Worm (Caenorhabditis elegans) whole organism, L1 larva: Measurements from ENCODE around the gene Y53F4B.24.

ENCODE experiments used
- C16A3.4 ChIP-seq: fragments of 150-350 bp; optimal IDR thresholded peaks from 2 replicates; lab custom pipeline; 2014; ENCODE audit warnings: missing biosample characterization, missing genetic modification characterization
- F16B12.6 ChIP-seq: fragments of 150-350 bp; optimal IDR thresholded peaks from 2 replicates; lab custom pipeline; 2014; ENCODE audit warnings: missing biosample characterization, missing genetic modification characterization
- aha-1 ChIP-seq: fragments of 150-350 bp; optimal IDR thresholded peaks from 2 replicates; lab custom pipeline; 2014; ENCODE audit warnings: missing biosample characterization, missing genetic modification characterization
- aly-2 ChIP-seq: fragments of 150-350 bp; optimal IDR thresholded peaks from 2 replicates; lab custom pipeline; 2014; ENCODE audit warnings: missing biosample characterization, missing genetic modification characterization
- ceh-63 ChIP-seq: fragments of 200-800 bp; sonication (Bioruptor generic); optimal IDR thresholded peaks from 2 replicates; lab custom pipeline; 2018; ENCODE audit warnings: mild to moderate bottlenecking, missing genetic modification characterization, missing compliant biosample characterization
- ceh-8 ChIP-seq: fragments of 200-800 bp; sonication (Bioruptor generic); optimal IDR thresholded peaks from 2 replicates; lab custom pipeline; 2018; ENCODE audit warnings: mild to moderate bottlenecking, missing genetic modification characterization, moderate library complexity, missing compliant biosample characterization
- ceh-82 ChIP-seq, 3 experiments: fragments of 150-350 bp in 1 of 3; sonication (generic microtip) in 2 of 3; optimal IDR thresholded peaks; 2 replicates each; lab custom pipeline; 2014 to 2017; ENCODE audit warnings: missing biosample characterization in 3 of 3, missing genetic modification characterization in 3 of 3
- ceh-88 ChIP-seq: fragments of 200-800 bp; sonication (Bioruptor generic); IDR thresholded peaks from 2 replicates; pipeline ENCODE4 v1.3.6; 2022; ENCODE audit warnings: missing genetic modification characterization, missing compliant biosample characterization
- dpl-1 ChIP-seq, 3 experiments: fragments of 150-350 bp in 2 of 3; sonication (generic microtip) in 1 of 3; optimal IDR thresholded peaks; 2 replicates each; lab custom pipeline; 2014 to 2017; ENCODE audit warnings: missing biosample characterization in 3 of 3, missing genetic modification characterization in 3 of 3, missing genetic modification reagents in 3 of 3
- dsc-1 ChIP-seq: sonication (generic microtip); optimal IDR thresholded peaks from 2 replicates; lab custom pipeline; 2016; ENCODE audit warnings: mild to moderate bottlenecking, missing genetic modification characterization, missing compliant biosample characterization
- efl-1 ChIP-seq, 4 experiments: fragments of 150-350 bp; optimal IDR thresholded peaks in 3 of 4; peaks in 1 of 4; 1 replicate in 1 of 4; 2 replicates in 3 of 4; lab custom pipeline; 2014; ENCODE audit warnings: missing biosample characterization in 2 of 4, missing genetic modification characterization in 2 of 4, missing genetic modification reagents in 2 of 4
- efl-3 ChIP-seq: fragments of 200-800 bp; sonication (Bioruptor generic); optimal IDR thresholded peaks from 2 replicates; lab custom pipeline; 2018; ENCODE audit warnings: mild to moderate bottlenecking, missing genetic modification characterization, missing compliant biosample characterization
- egl-13 ChIP-seq: sonication (generic microtip); optimal IDR thresholded peaks from 2 replicates; lab custom pipeline; 2016; ENCODE audit warnings: missing genotype, missing genetic modification reagents, missing genetic modification characterization, missing compliant biosample characterization
- egl-27 ChIP-seq, 2 experiments: fragments of 150-350 bp in 1 of 2; sonication (generic microtip); optimal IDR thresholded peaks; 3 replicates each; lab custom pipeline; 2017 to 2018; ENCODE audit warnings: missing biosample characterization in 2 of 2, missing genetic modification characterization in 2 of 2, missing genetic modification reagents in 2 of 2
- ets-5 ChIP-seq: fragments of 200-800 bp; sonication (Bioruptor generic); IDR thresholded peaks from 2 replicates; pipeline ENCODE4 v1.3.6; 2022; ENCODE audit warnings: missing genetic modification characterization, missing compliant biosample characterization
- fkh-10 ChIP-seq: sonication (generic microtip); optimal IDR thresholded peaks from 2 replicates; lab custom pipeline; 2017; ENCODE audit warnings: missing biosample characterization, missing genetic modification reagents, missing genetic modification characterization
- fkh-8 ChIP-seq: sonication (generic microtip); optimal IDR thresholded peaks from 2 replicates; lab custom pipeline; 2016; ENCODE audit warnings: mild to moderate bottlenecking, missing genetic modification characterization, missing compliant biosample characterization
- hlh-4 ChIP-seq: sonication (generic microtip); optimal IDR thresholded peaks from 2 replicates; lab custom pipeline; 2016; ENCODE audit warnings: mild to moderate bottlenecking, missing genetic modification characterization, missing compliant biosample characterization
- isw-1 ChIP-seq: fragments of 200-800 bp; sonication (Bioruptor generic); IDR thresholded peaks from 2 replicates; pipeline ENCODE4 v1.3.6; 2022; ENCODE audit warnings: missing genetic modification characterization, missing compliant biosample characterization
- jun-1 ChIP-seq: fragments of 150-350 bp; optimal IDR thresholded peaks from 2 replicates; lab custom pipeline; 2014; ENCODE audit warnings: missing biosample characterization, missing genetic modification reagents, missing genetic modification characterization
- lin-13 ChIP-seq: fragments of 150-350 bp; optimal IDR thresholded peaks from 2 replicates; lab custom pipeline; 2014; ENCODE audit warnings: missing biosample characterization, missing genetic modification reagents, missing genetic modification characterization
- lin-14 ChIP-seq: fragments of 200-800 bp; sonication (Bioruptor generic); optimal IDR thresholded peaks from 2 replicates; lab custom pipeline; 2018; ENCODE audit warnings: mild to moderate bottlenecking, missing genetic modification characterization, moderate library complexity, missing compliant biosample characterization
- lin-15B ChIP-seq: fragments of 150-350 bp; sonication (generic microtip); optimal IDR thresholded peaks from 3 replicates; lab custom pipeline; 2014; ENCODE audit warnings: missing biosample characterization, missing genetic modification characterization
- lin-35 ChIP-seq, 2 experiments: fragments of 150-350 bp; optimal IDR thresholded peaks; 2 replicates each; lab custom pipeline; 2014; ENCODE audit warnings: missing biosample characterization in 2 of 2, missing genetic modification characterization in 2 of 2, missing genetic modification reagents in 2 of 2
- lin-39 ChIP-seq: fragments of 150-350 bp; optimal IDR thresholded peaks from 2 replicates; lab custom pipeline; 2014; ENCODE audit warnings: missing biosample characterization, missing genetic modification reagents, missing genetic modification characterization
- lsy-2 ChIP-seq, 2 experiments: fragments of 150-350 bp; optimal IDR thresholded peaks; 2 replicates each; lab custom pipeline; 2014; ENCODE audit warnings: missing biosample characterization in 2 of 2, missing genetic modification characterization in 2 of 2
- nhr-11 ChIP-seq: fragments of 150-350 bp; optimal IDR thresholded peaks from 2 replicates; lab custom pipeline; 2014; ENCODE audit warnings: missing biosample characterization, missing genetic modification characterization
- nhr-12 ChIP-seq: sonication (generic microtip); optimal IDR thresholded peaks from 2 replicates; lab custom pipeline; 2017; ENCODE audit warnings: missing biosample characterization, missing genetic modification characterization
- nhr-19 ChIP-seq: fragments of 200-800 bp; sonication (Bioruptor generic); conservative IDR thresholded peaks from 2 replicates; pipeline ENCODE4 v1.3.6; 2022; ENCODE audit warnings: missing genetic modification characterization, missing compliant biosample characterization
- nhr-47 ChIP-seq: sonication (generic microtip); optimal IDR thresholded peaks from 2 replicates; lab custom pipeline; 2016; ENCODE audit warnings: mild to moderate bottlenecking, missing genetic modification characterization, moderate library complexity, missing compliant biosample characterization
- nhr-76 ChIP-seq: sonication (generic microtip); optimal IDR thresholded peaks from 2 replicates; lab custom pipeline; 2017; ENCODE audit warnings: missing biosample characterization, missing genetic modification characterization
- nhr-77 ChIP-seq: fragments of 150-350 bp; optimal IDR thresholded peaks from 2 replicates; lab custom pipeline; 2014; ENCODE audit warnings: missing biosample characterization, missing genetic modification characterization
- nhr-84 ChIP-seq: sonication (generic microtip); optimal IDR thresholded peaks from 2 replicates; lab custom pipeline; 2017; ENCODE audit warnings: missing biosample characterization, missing genetic modification characterization
- nhr-90 ChIP-seq: sonication (generic microtip); optimal IDR thresholded peaks from 2 replicates; lab custom pipeline; 2016; ENCODE audit warnings: mild to moderate bottlenecking, missing genetic modification characterization, missing compliant biosample characterization; ENCODE audit not compliant: poor library complexity
- pax-3 ChIP-seq: fragments of 200-800 bp; sonication (Bioruptor generic); optimal IDR thresholded peaks from 2 replicates; lab custom pipeline; 2018; ENCODE audit warnings: mild to moderate bottlenecking, missing genetic modification characterization, moderate library complexity, missing compliant biosample characterization
- rnt-1 ChIP-seq: sonication (generic microtip); optimal IDR thresholded peaks from 2 replicates; lab custom pipeline; 2016; ENCODE audit warnings: mild to moderate bottlenecking, missing genetic modification characterization, moderate library complexity, missing compliant biosample characterization
- skn-1 ChIP-seq: fragments of 150-350 bp; optimal IDR thresholded peaks from 2 replicates; lab custom pipeline; 2014; ENCODE audit warnings: missing biosample characterization, missing genetic modification characterization
- snpc-4 ChIP-seq: fragments of 150-350 bp; optimal IDR thresholded peaks from 2 replicates; lab custom pipeline; 2014; ENCODE audit warnings: missing biosample characterization, missing genetic modification characterization
- tbx-2 ChIP-seq: sonication (generic microtip); optimal IDR thresholded peaks from 2 replicates; lab custom pipeline; 2016; ENCODE audit warnings: missing genetic modification characterization, missing compliant biosample characterization
- tlp-1 ChIP-seq: fragments of 150-350 bp; optimal IDR thresholded peaks from 2 replicates; lab custom pipeline; 2014; ENCODE audit warnings: missing biosample characterization, missing genetic modification characterization
- unc-30 ChIP-seq: sonication (generic microtip); optimal IDR thresholded peaks from 2 replicates; lab custom pipeline; 2017; ENCODE audit warnings: missing biosample characterization, missing genetic modification characterization
- unc-98 ChIP-seq: fragments of 200-800 bp; sonication (Bioruptor generic); IDR thresholded peaks from 2 replicates; pipeline ENCODE4 v1.3.6; 2022; ENCODE audit warnings: missing genetic modification characterization, missing compliant biosample characterization
- xbp-1 ChIP-seq: sonication (generic microtip); optimal IDR thresholded peaks from 2 replicates; lab custom pipeline; 2016; ENCODE audit warnings: missing genetic modification characterization, missing compliant biosample characterization
- zip-4 ChIP-seq: fragments of 200-800 bp; sonication (Bioruptor generic); optimal IDR thresholded peaks from 2 replicates; lab custom pipeline; 2018; ENCODE audit warnings: mild to moderate bottlenecking, missing genetic modification characterization, moderate library complexity, missing compliant biosample characterization
- ztf-11 ChIP-seq, 2 experiments: sonication (generic microtip); optimal IDR thresholded peaks; 2 replicates each; lab custom pipeline; 2016 to 2017; ENCODE audit warnings: missing genetic modification characterization in 2 of 2, missing biosample characterization in 1 of 2, missing compliant biosample characterization in 1 of 2

The Y53F4B.24 gene

DNA sequence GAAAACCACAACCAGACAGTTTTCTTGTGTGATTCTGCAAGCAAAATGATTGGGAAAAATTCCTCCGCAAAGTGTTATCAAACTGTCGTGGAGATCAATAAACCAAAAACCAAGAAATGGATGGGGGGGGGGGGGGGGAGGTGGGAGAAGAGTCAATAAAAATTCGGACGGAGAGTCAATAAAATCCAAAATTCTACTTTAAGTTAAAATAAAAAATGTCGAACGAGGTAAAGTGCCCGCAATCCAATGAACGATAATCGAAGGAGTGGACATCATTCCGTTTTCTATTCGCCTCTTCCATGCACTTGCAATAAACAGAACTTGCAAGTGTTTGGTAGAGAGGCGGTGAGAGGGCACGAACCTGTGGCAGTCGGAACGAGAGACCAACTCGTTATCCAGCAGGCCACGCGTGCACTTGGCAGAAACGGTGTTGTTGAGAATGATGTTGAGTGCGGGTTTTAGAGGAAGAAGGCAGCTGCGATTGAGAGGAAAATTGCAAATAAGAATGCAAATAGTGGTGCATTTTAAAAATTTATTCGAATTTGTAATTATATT is 31.5 kb upstream of the Y53F4B.24 start, which contains the start of gene gst-27 (continued):
- TF ChIP-seq tbx-2 (tag; lab: Kevin White, UChicago), result peak; percentile 76
- peak; percentile 90 for TF ChIP-seq dsc-1 (tag; lab: Kevin White, UChicago)
- TF ChIP-seq ceh-8 (GFP tag; lab: Kevin White, UChicago), result peak; percentile 62
- TF ChIP-seq egl-13 (tag; lab: Kevin White, UChicago), result peak; percentile 73
- TF ChIP-seq ztf-11 (tag; optimal IDR thresholded peaks at IDR 0.05; lab: Kevin White, UChicago), result peak in 1 of 2 experiments; percentile 64
- peak; percentile 59 to 74 (median 67) for TF ChIP-seq dpl-1 (GFP tag; optimal IDR thresholded peaks at IDR 0.05; lab: Kevin White, UChicago)
- peak; percentile 90 for TF ChIP-seq nhr-47 (tag; lab: Kevin White, UChicago)
- TF ChIP-seq hlh-4 (tag; lab: Kevin White, UChicago), result no peak
- peak; percentile 84 for TF ChIP-seq skn-1 (tag; lab: Kevin White, UChicago)
- peak; percentile 93 for TF ChIP-seq nhr-77
- peak; percentile 4 for TF ChIP-seq fkh-10 (GFP tag; lab: Kevin White, UChicago)
- TF ChIP-seq aly-2 (tag; lab: Kevin White, UChicago), result peak; percentile 59
- peak; percentile 49 for TF ChIP-seq isw-1 (GFP tag; lab: Robert Waterston, UW)
- peak; percentile 47 for TF ChIP-seq F16B12.6 (tag; lab: Kevin White, UChicago)
- TF ChIP-seq lin-15B (tag; lab: Kevin White, UChicago), result no peak
- TF ChIP-seq fkh-8 (tag; lab: Kevin White, UChicago), result peak; percentile 70
- TF ChIP-seq efl-1 (optimal IDR thresholded peaks at IDR 0.05; lab: Kevin White, UChicago), result peak; percentile 72 to 80
- TF ChIP-seq efl-1 (GFP tag; optimal IDR thresholded peaks at IDR 0.05 in 1 of 2; lab: Kevin White, UChicago), result peak; percentile 71 to 95
- TF ChIP-seq jun-1 (tag; lab: Kevin White, UChicago), result peak; percentile 60
- no peak for TF ChIP-seq aha-1
- no peak for TF ChIP-seq ets-5 (GFP tag; lab: Robert Waterston, UW)
- TF ChIP-seq ceh-63 (GFP tag; lab: Kevin White, UChicago), result no peak
- no peak for TF ChIP-seq nhr-12 (tag; lab: Kevin White, UChicago)
- TF ChIP-seq lin-14, result peak; percentile 87
- TF ChIP-seq lsy-2 (tag; optimal IDR thresholded peaks at IDR 0.05; lab: Kevin White, UChicago), result peak; percentile 79 to 88
- peak in 2 of 3 experiments; percentile 76 to 92 for TF ChIP-seq ceh-82 (tag; optimal IDR thresholded peaks at IDR 0.05; lab: Kevin White, UChicago)
- TF ChIP-seq tlp-1 (tag; lab: Kevin White, UChicago), result no peak
- TF ChIP-seq nhr-11, result peak; percentile 18
- TF ChIP-seq lin-13, result peak; percentile 72
- peak; percentile 80 to 90 for TF ChIP-seq lin-35 (GFP tag; optimal IDR thresholded peaks at IDR 0.05; lab: Kevin White, UChicago)
- peak; percentile 37 for TF ChIP-seq zip-4
- TF ChIP-seq lin-39 (tag; lab: Kevin White, UChicago), result no peak
- peak; percentile 73 for TF ChIP-seq nhr-76 (tag; lab: Kevin White, UChicago)
- peak; percentile 81 for TF ChIP-seq nhr-19
- peak; percentile 89 for TF ChIP-seq rnt-1 (tag; lab: Kevin White, UChicago)
- peak; percentile 79 for TF ChIP-seq snpc-4 (tag; lab: Kevin White, UChicago)
- no peak for TF ChIP-seq unc-30 (tag; lab: Kevin White, UChicago)
- no peak for TF ChIP-seq nhr-84

DNA sequence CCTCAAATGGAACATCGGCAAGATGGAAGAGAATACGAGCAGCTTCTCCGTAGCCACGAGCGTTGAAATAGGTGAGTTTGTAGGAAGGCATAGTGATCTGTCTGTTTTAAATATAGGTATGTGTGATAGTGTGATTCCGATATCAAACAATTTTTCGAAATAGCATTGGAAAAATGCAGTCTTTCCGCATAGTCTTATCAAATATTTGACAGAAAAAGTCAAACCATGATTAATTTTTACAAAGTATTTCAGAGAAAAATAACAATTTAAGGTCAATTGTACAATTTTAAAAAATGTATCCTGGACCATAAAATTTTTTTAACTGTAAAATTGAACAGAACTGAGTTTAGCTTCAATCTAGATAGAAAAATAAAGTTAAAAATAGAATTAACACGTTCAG is 30.2 kb upstream of the Y53F4B.24 start, which contains the start of gene gst-26:
Gene gst-26 (minus strand): TSS at position 101 of the 400 bp plus-strand sequence.
- no peak for TF ChIP-seq xbp-1 (tag; lab: Kevin White, UChicago)
- no peak for TF ChIP-seq skn-1 (tag; lab: Kevin White, UChicago)
- TF ChIP-seq ceh-82 (tag; optimal IDR thresholded peaks at IDR 0.05; lab: Kevin White, UChicago), result no peak
- no peak for TF ChIP-seq efl-3
- no peak for TF ChIP-seq egl-27 (tag; optimal IDR thresholded peaks at IDR 0.05; lab: Kevin White, UChicago)
- TF ChIP-seq unc-98 (GFP tag; lab: Robert Waterston, UW), result no peak
- TF ChIP-seq fkh-10 (GFP tag; lab: Kevin White, UChicago), result no peak
- no peak for TF ChIP-seq fkh-8 (tag; lab: Kevin White, UChicago)
- no peak for TF ChIP-seq lin-35 (GFP tag; optimal IDR thresholded peaks at IDR 0.05; lab: Kevin White, UChicago)
- no peak for TF ChIP-seq unc-30 (tag; lab: Kevin White, UChicago)
- TF ChIP-seq nhr-12 (tag; lab: Kevin White, UChicago), result no peak
- TF ChIP-seq pax-3, result no peak
- TF ChIP-seq C16A3.4 (tag; lab: Kevin White, UChicago), result no peak
- TF ChIP-seq nhr-84, result no peak
- TF ChIP-seq nhr-90 (tag; lab: Kevin White, UChicago), result no peak
- TF ChIP-seq ceh-88 (GFP tag; lab: Robert Waterston, UW), result no peak
